Worm (Caenorhabditis elegans) whole organism, L1 larva: Measurements from ENCODE around the gene fbxb-7.

Experiments
- ces-1 ChIP-seq: fragments of 150-350 bp; optimal IDR thresholded peaks from 2 replicates; lab custom pipeline; 2014; ENCODE audit warnings: missing biosample characterization, missing genetic modification reagents, missing genetic modification characterization
- dpl-1 ChIP-seq, 3 experiments: fragments of 150-350 bp in 2 of 3; sonication (generic microtip) in 1 of 3; optimal IDR thresholded peaks; 2 replicates each; lab custom pipeline; 2014 to 2017; ENCODE audit warnings: missing biosample characterization in 3 of 3, missing genetic modification characterization in 3 of 3, missing genetic modification reagents in 3 of 3
- elt-2 ChIP-seq: sonication (generic microtip); optimal IDR thresholded peaks from 2 replicates; lab custom pipeline; 2016; ENCODE audit warnings: missing genetic modification characterization, mild to moderate bottlenecking, inconsistent platforms, missing compliant biosample characterization, missing genetic modification reagents
- fkh-10 ChIP-seq: sonication (generic microtip); optimal IDR thresholded peaks from 2 replicates; lab custom pipeline; 2017; ENCODE audit warnings: missing biosample characterization, missing genetic modification reagents, missing genetic modification characterization
- grh-1 ChIP-seq: fragments of 200-800 bp; sonication (Bioruptor generic); IDR thresholded peaks from 2 replicates; pipeline ENCODE4 v1.3.6; 2022; ENCODE audit warnings: missing genetic modification reagents, missing genetic modification characterization, missing compliant biosample characterization
- lin-13 ChIP-seq: fragments of 150-350 bp; optimal IDR thresholded peaks from 2 replicates; lab custom pipeline; 2014; ENCODE audit warnings: missing biosample characterization, missing genetic modification reagents, missing genetic modification characterization
- lin-35 ChIP-seq, 2 experiments: fragments of 150-350 bp; optimal IDR thresholded peaks; 2 replicates each; lab custom pipeline; 2014; ENCODE audit warnings: missing biosample characterization in 2 of 2, missing genetic modification characterization in 2 of 2, missing genetic modification reagents in 2 of 2
- mab-9 ChIP-seq: fragments of 200-800 bp; sonication (Bioruptor generic); IDR thresholded peaks from 2 replicates; pipeline ENCODE4 v1.3.6; 2022; ENCODE audit warnings: missing genetic modification reagents, missing genetic modification characterization, missing compliant biosample characterization
- nhr-11 ChIP-seq: fragments of 150-350 bp; optimal IDR thresholded peaks from 2 replicates; lab custom pipeline; 2014; ENCODE audit warnings: missing biosample characterization, missing genetic modification characterization
- nhr-12 ChIP-seq: sonication (generic microtip); optimal IDR thresholded peaks from 2 replicates; lab custom pipeline; 2017; ENCODE audit warnings: missing biosample characterization, missing genetic modification characterization
- nhr-47 ChIP-seq: sonication (generic microtip); optimal IDR thresholded peaks from 2 replicates; lab custom pipeline; 2016; ENCODE audit warnings: mild to moderate bottlenecking, missing genetic modification characterization, moderate library complexity, missing compliant biosample characterization
- nhr-71 ChIP-seq: sonication (generic microtip); optimal IDR thresholded peaks from 2 replicates; lab custom pipeline; 2016; ENCODE audit warnings: mild to moderate bottlenecking, missing genetic modification characterization, moderate library complexity, missing compliant biosample characterization
- unc-130 ChIP-seq: fragments of 150-350 bp; optimal IDR thresholded peaks from 2 replicates; lab custom pipeline; 2017; ENCODE audit warnings: missing biosample characterization, missing genetic modification characterization, inconsistent platforms
- zag-1 ChIP-seq: fragments of 150-350 bp; optimal IDR thresholded peaks from 2 replicates; lab custom pipeline; 2014; ENCODE audit warnings: missing biosample characterization, missing genetic modification characterization

- TF ChIP-seq ces-1 (GFP tag; lab: Kevin White, UChicago) (no peak), nhr-12 (tag; lab: Kevin White, UChicago) (no peak), nhr-11 (no peak), unc-130 (tag; lab: Kevin White, UChicago) (no peak), zag-1 (no peak), elt-2 (tag; lab: Kevin White, UChicago) (no peak), mab-9 (GFP tag; lab: Robert Waterston, UW) (no peak), lin-13 (GFP tag; lab: Kevin White, UChicago) (no peak), dpl-1 (GFP tag; optimal IDR thresholded peaks at IDR 0.05; lab: Kevin White, UChicago) (no peak), grh-1 (no peak), fkh-10 (GFP tag; lab: Kevin White, UChicago) (no peak), lin-35 (GFP tag; optimal IDR thresholded peaks at IDR 0.05; lab: Kevin White, UChicago) (no peak), nhr-71 (tag; lab: Kevin White, UChicago) (no peak), nhr-47 (tag; lab: Kevin White, UChicago) (no peak)
Observed at ce11 chrV:17347602-17348001, 29.6 kb upstream of the fbxb-7 start, which contains the start of gene skr-5.
